Worm (Caenorhabditis elegans) whole organism, L4 larva: ENCODE results near the gene tomm-70.

Experiments used
- F10B5.3 ChIP-seq: sonication (generic microtip); optimal IDR thresholded peaks from 2 replicates; lab custom pipeline; 2016; ENCODE audit warnings: mild to moderate bottlenecking, missing genetic modification characterization, missing compliant biosample characterization
- F26F4.8 ChIP-seq: fragments of 200-800 bp; sonication (Bioruptor generic); conservative IDR thresholded peaks from 2 replicates; pipeline ENCODE4 v1.3.6; 2022; ENCODE audit warnings: missing genetic modification characterization, missing compliant biosample characterization
- F49E8.2 ChIP-seq: sonication (generic microtip); optimal IDR thresholded peaks from 2 replicates; lab custom pipeline; 2016; ENCODE audit warnings: missing compliant biosample characterization, mild to moderate bottlenecking, missing genetic modification characterization, borderline replicate concordance
- T26A8.4 ChIP-seq: fragments of 200-800 bp; sonication (Bioruptor generic); IDR thresholded peaks from 2 replicates; pipeline ENCODE4 v1.3.6; 2022; ENCODE audit warnings: missing genetic modification characterization, missing compliant biosample characterization
- Y105C5A.15 ChIP-seq: fragments of 200-800 bp; sonication (Bioruptor generic); IDR thresholded peaks from 2 replicates; pipeline ENCODE4 v1.3.6; 2022; ENCODE audit warnings: missing genetic modification characterization, missing compliant biosample characterization
- ZK337.2 ChIP-seq: fragments of 200-800 bp; sonication (Bioruptor generic); IDR thresholded peaks from 2 replicates; pipeline ENCODE4 v1.3.6; 2022; ENCODE audit warnings: missing genetic modification reagents, missing genetic modification characterization, missing compliant biosample characterization
- aha-1 ChIP-seq: fragments of 150-350 bp; peaks from one replicate; lab custom pipeline; 2014; ENCODE audit warnings: missing biosample characterization, missing genetic modification characterization
- aly-2 ChIP-seq: sonication (generic microtip); optimal IDR thresholded peaks from 2 replicates; lab custom pipeline; 2018; ENCODE audit warnings: missing biosample characterization, missing genetic modification characterization
- arid-1 ChIP-seq: fragments of 200-800 bp; sonication (Bioruptor generic); conservative IDR thresholded peaks from 2 replicates; pipeline ENCODE4 v1.3.6; 2022; ENCODE audit warnings: missing genetic modification reagents, missing genetic modification characterization, missing compliant biosample characterization
- attf-4 ChIP-seq: sonication (generic microtip); optimal IDR thresholded peaks from 3 replicates; lab custom pipeline; 2017; ENCODE audit warnings: missing biosample characterization, missing genetic modification characterization
- ceh-28 ChIP-seq: fragments of 150-350 bp; optimal IDR thresholded peaks from 2 replicates; lab custom pipeline; 2014; ENCODE audit warnings: missing biosample characterization, missing genetic modification reagents, missing genetic modification characterization
- ceh-32 ChIP-seq: sonication (generic microtip); optimal IDR thresholded peaks from 2 replicates; lab custom pipeline; 2016; ENCODE audit warnings: mild to moderate bottlenecking, missing genetic modification characterization, missing compliant biosample characterization; ENCODE audit not compliant: poor library complexity
- ceh-62 ChIP-seq: sonication (generic microtip); optimal IDR thresholded peaks from 2 replicates; lab custom pipeline; 2017; ENCODE audit warnings: missing biosample characterization, missing genetic modification characterization
- ceh-82 ChIP-seq: sonication (generic microtip); optimal IDR thresholded peaks from 2 replicates; lab custom pipeline; 2017; ENCODE audit warnings: missing biosample characterization, missing genetic modification characterization
- ces-1 ChIP-seq: fragments of 150-350 bp; sonication (generic microtip); optimal IDR thresholded peaks from 4 replicates; lab custom pipeline; 2014; ENCODE audit warnings: missing biosample characterization, missing genetic modification reagents, missing genetic modification characterization
- ctbp-1 ChIP-seq: fragments of 200-800 bp; sonication (Bioruptor generic); IDR thresholded peaks from 2 replicates; pipeline ENCODE4 v1.3.6; 2022; ENCODE audit warnings: missing genetic modification reagents, missing genetic modification characterization, missing compliant biosample characterization
- dmd-6 ChIP-seq: fragments of 200-800 bp; sonication (Bioruptor generic); IDR thresholded peaks from 2 replicates; pipeline ENCODE4 v1.3.6; 2022; ENCODE audit warnings: missing genetic modification reagents, missing genetic modification characterization, missing compliant biosample characterization
- dmd-9 ChIP-seq: fragments of 200-800 bp; sonication (Bioruptor generic); IDR thresholded peaks from 2 replicates; pipeline ENCODE4 v1.3.6; 2022; ENCODE audit warnings: missing genetic modification reagents, missing genetic modification characterization, missing compliant biosample characterization
- egl-27 ChIP-seq: sonication (generic microtip); optimal IDR thresholded peaks from 3 replicates; lab custom pipeline; 2017; ENCODE audit warnings: missing biosample characterization, missing genetic modification reagents, missing genetic modification characterization
- fkh-10 ChIP-seq: fragments of 150-350 bp; optimal IDR thresholded peaks from 2 replicates; lab custom pipeline; 2014; ENCODE audit warnings: missing biosample characterization, missing genetic modification reagents, missing genetic modification characterization
- gei-8 ChIP-seq: fragments of 200-800 bp; sonication (Bioruptor generic); optimal IDR thresholded peaks from 2 replicates; lab custom pipeline; 2018; ENCODE audit warnings: mild to moderate bottlenecking, missing genetic modification characterization, missing compliant biosample characterization
- hmg-1.1 ChIP-seq: fragments of 200-800 bp; sonication (Bioruptor generic); IDR thresholded peaks from 2 replicates; pipeline ENCODE4 v1.3.6; 2022; ENCODE audit warnings: missing genetic modification reagents, missing genetic modification characterization, missing compliant biosample characterization
- jun-1 ChIP-seq: fragments of 150-350 bp; optimal IDR thresholded peaks from 2 replicates; lab custom pipeline; 2014; ENCODE audit warnings: missing biosample characterization, missing genetic modification reagents, missing genetic modification characterization
- lin-1 ChIP-seq: fragments of 200-800 bp; sonication (Bioruptor generic); IDR thresholded peaks from 2 replicates; pipeline ENCODE4 v1.3.6; 2022; ENCODE audit warnings: missing genetic modification reagents, missing genetic modification characterization, missing compliant biosample characterization
- lin-13 ChIP-seq: fragments of 150-350 bp; optimal IDR thresholded peaks from 2 replicates; lab custom pipeline; 2014; ENCODE audit warnings: missing biosample characterization, missing genetic modification reagents, missing genetic modification characterization
- lin-38 ChIP-seq: fragments of 200-800 bp; sonication (Bioruptor generic); IDR thresholded peaks from 2 replicates; pipeline ENCODE4 v1.3.6; 2022; ENCODE audit warnings: missing genetic modification reagents, missing genetic modification characterization, missing compliant biosample characterization
- lir-3 ChIP-seq: sonication (generic microtip); optimal IDR thresholded peaks from 2 replicates; lab custom pipeline; 2016; ENCODE audit warnings: mild to moderate bottlenecking, missing genetic modification characterization, missing compliant biosample characterization
- madf-9 ChIP-seq: fragments of 200-800 bp; sonication (Bioruptor generic); conservative IDR thresholded peaks from 2 replicates; pipeline ENCODE4 v1.3.6; 2022; ENCODE audit warnings: missing genetic modification reagents, missing genetic modification characterization, missing compliant biosample characterization
- mdt-29 ChIP-seq: fragments of 200-800 bp; sonication (Bioruptor generic); IDR thresholded peaks from 2 replicates; pipeline ENCODE4 v1.3.6; 2022; ENCODE audit warnings: missing genetic modification reagents, missing genetic modification characterization, missing compliant biosample characterization
- nhr-111 ChIP-seq: fragments of 200-800 bp; sonication (Bioruptor generic); optimal IDR thresholded peaks from 2 replicates; lab custom pipeline; 2018; ENCODE audit warnings: mild to moderate bottlenecking, missing genetic modification characterization, missing compliant biosample characterization
- nhr-237 ChIP-seq: sonication (generic microtip); optimal IDR thresholded peaks from 2 replicates; lab custom pipeline; 2017; ENCODE audit warnings: missing biosample characterization, missing genetic modification characterization
- nhr-28 ChIP-seq: fragments of 150-350 bp; optimal IDR thresholded peaks from 2 replicates; lab custom pipeline; 2014; ENCODE audit warnings: missing biosample characterization, missing genetic modification characterization
- nhr-77 ChIP-seq: fragments of 150-350 bp; optimal IDR thresholded peaks from 2 replicates; lab custom pipeline; 2014; ENCODE audit warnings: missing biosample characterization, missing genetic modification characterization
- pha-4 ChIP-seq, 2 experiments: fragments of 150-350 bp in 1 of 2; fragments of 200-800 bp in 1 of 2; sonication (Bioruptor generic) in 1 of 2; IDR thresholded peaks in 1 of 2; optimal IDR thresholded peaks in 1 of 2; 2 replicates each; pipeline versions ENCODE4 v1.3.6 to Lab custom; 2014 to 2022; ENCODE audit warnings: missing genetic modification characterization in 2 of 2, missing genetic modification reagents in 2 of 2, missing biosample characterization in 1 of 2, missing compliant biosample characterization in 1 of 2
- pqm-1 ChIP-seq: sonication (generic microtip); optimal IDR thresholded peaks from 2 replicates; lab custom pipeline; 2017; ENCODE audit warnings: missing biosample characterization, missing genetic modification characterization
- rbr-2 ChIP-seq: sonication (generic microtip); optimal IDR thresholded peaks from 2 replicates; lab custom pipeline; 2016; ENCODE audit warnings: missing genotype, missing genetic modification characterization, missing compliant biosample characterization
- saeg-2 ChIP-seq: fragments of 200-800 bp; sonication (Bioruptor generic); IDR thresholded peaks from 2 replicates; pipeline ENCODE4 v1.3.6; 2022; ENCODE audit warnings: missing genetic modification reagents, missing genetic modification characterization, missing compliant biosample characterization
- sdz-12 ChIP-seq: fragments of 200-800 bp; sonication (Bioruptor generic); optimal IDR thresholded peaks from 2 replicates; lab custom pipeline; 2018; ENCODE audit warnings: mild to moderate bottlenecking, missing genetic modification characterization, missing compliant biosample characterization
- snpc-1.2 ChIP-seq: fragments of 200-800 bp; sonication (Bioruptor generic); IDR thresholded peaks from 2 replicates; pipeline ENCODE4 v1.3.6; 2022; ENCODE audit warnings: missing genetic modification reagents, missing genetic modification characterization, missing compliant biosample characterization
- snpc-4 ChIP-seq: fragments of 150-350 bp; optimal IDR thresholded peaks from 2 replicates; lab custom pipeline; 2014; ENCODE audit warnings: missing biosample characterization, missing genetic modification characterization
- spr-1 ChIP-seq: sonication (generic microtip); optimal IDR thresholded peaks from 2 replicates; lab custom pipeline; 2016; ENCODE audit warnings: mild to moderate bottlenecking, missing genetic modification characterization, missing compliant biosample characterization
- spr-3 ChIP-seq: fragments of 200-800 bp; sonication (Bioruptor generic); optimal IDR thresholded peaks from 2 replicates; lab custom pipeline; 2018; ENCODE audit warnings: mild to moderate bottlenecking, missing genetic modification characterization, missing compliant biosample characterization
- tag-97 ChIP-seq: fragments of 200-800 bp; sonication (Bioruptor generic); IDR thresholded peaks from 2 replicates; pipeline ENCODE4 v1.3.6; 2022; ENCODE audit warnings: missing genetic modification characterization, missing compliant biosample characterization
- tra-1 ChIP-seq: fragments of 200-800 bp; sonication (Bioruptor generic); IDR thresholded peaks from 2 replicates; pipeline ENCODE4 v1.3.6; 2022; ENCODE audit warnings: missing genetic modification reagents, missing genetic modification characterization, missing compliant biosample characterization
- unc-62 ChIP-seq, 3 experiments: fragments of 150-350 bp in 1 of 3; sonication (generic microtip); optimal IDR thresholded peaks in 2 of 3; peaks in 1 of 3; 1 replicate in 1 of 3; 2 replicates in 2 of 3; lab custom pipeline; 2014 to 2017; ENCODE audit warnings: missing biosample characterization in 3 of 3, missing genetic modification characterization in 3 of 3, missing genetic modification reagents in 3 of 3, missing genotype in 1 of 3
- vab-7 ChIP-seq: fragments of 200-800 bp; sonication (Bioruptor generic); IDR thresholded peaks from 2 replicates; pipeline ENCODE4 v1.3.6; 2022; ENCODE audit warnings: missing genetic modification reagents, missing genetic modification characterization, missing compliant biosample characterization
- zag-1 ChIP-seq: fragments of 150-350 bp; optimal IDR thresholded peaks from 2 replicates; lab custom pipeline; 2014; ENCODE audit warnings: missing biosample characterization, missing genetic modification characterization
- zfp-2 ChIP-seq: sonication (generic microtip); optimal IDR thresholded peaks from 2 replicates; lab custom pipeline; 2016; ENCODE audit warnings: mild to moderate bottlenecking, missing genetic modification characterization, missing compliant biosample characterization
- zfp-3 ChIP-seq: fragments of 200-800 bp; sonication (Bioruptor generic); conservative IDR thresholded peaks from 2 replicates; pipeline ENCODE4 v1.3.6; 2022; ENCODE audit warnings: missing genetic modification reagents, missing genetic modification characterization, missing compliant biosample characterization
- zip-2 ChIP-seq: fragments of 150-350 bp; optimal IDR thresholded peaks from 2 replicates; lab custom pipeline; 2014; ENCODE audit warnings: missing biosample characterization, missing genetic modification characterization
- ztf-11 ChIP-seq: fragments of 150-350 bp; optimal IDR thresholded peaks from 2 replicates; lab custom pipeline; 2014; ENCODE audit warnings: missing biosample characterization, missing genetic modification characterization

tomm-70 gene

DNA sequence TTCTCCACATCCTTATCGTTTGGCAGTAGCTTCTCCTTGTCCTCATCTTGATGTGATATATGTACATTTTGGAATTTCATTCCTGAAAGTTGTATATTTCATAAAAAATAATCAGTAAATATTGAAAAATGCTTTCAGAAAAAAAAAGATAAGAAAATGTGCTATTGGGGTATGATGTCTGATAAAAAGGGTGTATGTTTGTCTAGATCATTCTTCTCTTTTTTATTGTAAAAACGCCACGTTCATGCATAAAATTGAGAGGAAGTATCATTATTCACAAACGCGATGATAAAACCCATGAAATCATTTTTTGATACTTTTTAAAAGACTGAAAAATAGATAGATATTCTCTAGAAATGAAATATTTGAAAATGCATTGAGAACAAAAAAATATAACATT, 5.9 kb downstream of the tomm-70 start (continued):
- no peak for TF ChIP-seq aha-1 (tag; lab: Kevin White, UChicago)
- TF ChIP-seq madf-9 = no peak
- TF ChIP-seq lin-13 = no peak
- TF ChIP-seq spr-3 (GFP tag; lab: Kevin White, UChicago) = no peak
- no peak for TF ChIP-seq rbr-2 (tag; lab: Kevin White, UChicago)
- TF ChIP-seq nhr-28 (tag; lab: Kevin White, UChicago) = peak; percentile 70
- no peak for TF ChIP-seq T26A8.4 (GFP tag; lab: Robert Waterston, UW)
- no peak for TF ChIP-seq ztf-11 (tag; lab: Kevin White, UChicago)
- no peak for TF ChIP-seq Y105C5A.15 (GFP tag; lab: Robert Waterston, UW)
- no peak for TF ChIP-seq fkh-10 (GFP tag; lab: Kevin White, UChicago)
- TF ChIP-seq ceh-82 = no peak
- no peak for TF ChIP-seq sdz-12 (GFP tag; lab: Kevin White, UChicago)
- TF ChIP-seq ctbp-1 (GFP tag; lab: Robert Waterston, UW) = no peak
- TF ChIP-seq nhr-77 = peak; percentile 48
- TF ChIP-seq saeg-2 (GFP tag; lab: Robert Waterston, UW) = no peak
- no peak for TF ChIP-seq snpc-4 (tag; lab: Kevin White, UChicago)
- TF ChIP-seq tra-1 (GFP tag; lab: Robert Waterston, UW) = no peak
- TF ChIP-seq nhr-237 (tag; lab: Kevin White, UChicago) = no peak
- no peak for TF ChIP-seq F26F4.8 (GFP tag; lab: Robert Waterston, UW)
- no peak for TF ChIP-seq ceh-28 (tag; lab: Kevin White, UChicago)
- TF ChIP-seq egl-27 (tag; lab: Kevin White, UChicago) = no peak
- TF ChIP-seq spr-1 (tag; lab: Kevin White, UChicago) = no peak
- TF ChIP-seq arid-1 (GFP tag; lab: Robert Waterston, UW) = no peak
- TF ChIP-seq ZK337.2 (GFP tag; lab: Robert Waterston, UW) = no peak
- no peak for TF ChIP-seq ceh-32 (tag; lab: Kevin White, UChicago)
- no peak for TF ChIP-seq zfp-2 (tag; lab: Kevin White, UChicago)
- TF ChIP-seq unc-62 (GFP tag; optimal IDR thresholded peaks at IDR 0.05 in 1 of 2; lab: Kevin White, UChicago) = no peak
- TF ChIP-seq unc-62 (tag; optimal IDR thresholded peaks at IDR 0.05; lab: Kevin White, UChicago) = no peak
- peak; percentile 92 for TF ChIP-seq pqm-1 (tag; lab: Kevin White, UChicago)
- no peak for TF ChIP-seq F49E8.2 (tag; lab: Kevin White, UChicago)
- TF ChIP-seq vab-7 (GFP tag; lab: Robert Waterston, UW) = no peak
- no peak for TF ChIP-seq ces-1 (GFP tag; lab: Kevin White, UChicago)
- TF ChIP-seq aly-2 = no peak
- no peak for TF ChIP-seq F10B5.3 (tag; lab: Kevin White, UChicago)
- TF ChIP-seq attf-4 (tag; lab: Kevin White, UChicago) = no peak
- no peak for TF ChIP-seq zip-2
- TF ChIP-seq mdt-29 (GFP tag; lab: Robert Waterston, UW) = no peak
- no peak for TF ChIP-seq ceh-62 (tag; lab: Kevin White, UChicago)
- TF ChIP-seq zag-1 (tag; lab: Kevin White, UChicago) = no peak
- TF ChIP-seq snpc-1.2 (GFP tag; lab: Robert Waterston, UW) = no peak
- TF ChIP-seq lin-38 = no peak
- no peak for TF ChIP-seq pha-4 (GFP tag; IDR thresholded peaks at IDR 0.05; lab: Robert Waterston, UW)
- TF ChIP-seq pha-4 (tag; optimal IDR thresholded peaks at IDR 0.05; lab: Kevin White, UChicago) = no peak
- no peak for TF ChIP-seq gei-8 (GFP tag; lab: Kevin White, UChicago)
- peak; percentile 71 for TF ChIP-seq dmd-6 (GFP tag; lab: Robert Waterston, UW)
- no peak for TF ChIP-seq dmd-9
- TF ChIP-seq tag-97 (GFP tag; lab: Robert Waterston, UW) = no peak
- TF ChIP-seq hmg-1.1 (GFP tag; lab: Robert Waterston, UW) = no peak
- no peak for TF ChIP-seq nhr-111
- TF ChIP-seq zfp-3 (GFP tag; lab: Robert Waterston, UW) = no peak
- no peak for TF ChIP-seq lin-1
- TF ChIP-seq lir-3 (tag; lab: Kevin White, UChicago) = no peak
- no peak for TF ChIP-seq jun-1 (tag; lab: Kevin White, UChicago)
